Worm (Caenorhabditis elegans): ENCODE data around the gene Y57G11B.5.

ce11 chrIV:14614176-14614740 lies 39.6 kb downstream of the Y57G11B.5 start:
- no peak for TF ChIP-seq ztf-11 (tag; optimal IDR thresholded peaks at IDR 0.05)
- TF ChIP-seq zag-1 (tag; optimal IDR thresholded peaks at IDR 0.05) = no peak
- no peak for TF ChIP-seq mml-1 (tag; optimal IDR thresholded peaks at IDR 0.05)
- no peak for TF ChIP-seq sea-2 (GFP tag; optimal IDR thresholded peaks at IDR 0.05)
- TF ChIP-seq egl-5 (tag; optimal IDR thresholded peaks at IDR 0.05) = no peak
- no peak for TF ChIP-seq unc-39 (tag; optimal IDR thresholded peaks at IDR 0.05)
- TF ChIP-seq tbx-2 (tag; optimal IDR thresholded peaks at IDR 0.05) = peak; percentile 23
- TF ChIP-seq pqm-1 (tag; optimal IDR thresholded peaks at IDR 0.05) = no peak
